Worm (Caenorhabditis elegans): ENCODE measurements around the gene ctsa-4.1.

- peak in 1 of 2 experiments; percentile 27 for TF ChIP-seq mdl-1 (tag; optimal IDR thresholded peaks at IDR 0.05)
- TF ChIP-seq unc-130 (tag; optimal IDR thresholded peaks at IDR 0.05) = peak; percentile 55
- peak; percentile 64 for TF ChIP-seq snpc-4 (tag; optimal IDR thresholded peaks at IDR 0.05)
- TF ChIP-seq nhr-77 (tag; optimal IDR thresholded peaks at IDR 0.05) = no peak
- TF ChIP-seq egl-27 (tag; optimal IDR thresholded peaks at IDR 0.05) = no peak
- no peak for TF ChIP-seq nhr-11 (tag; optimal IDR thresholded peaks at IDR 0.05)
- no peak for TF ChIP-seq skn-1 (tag; optimal IDR thresholded peaks at IDR 0.05)
- TF ChIP-seq ztf-11 (tag; optimal IDR thresholded peaks at IDR 0.05) = peak in 1 of 2 experiments; percentile 51
- TF ChIP-seq egl-13 (tag; optimal IDR thresholded peaks at IDR 0.05) = peak; percentile 39
- peak; percentile 81 for TF ChIP-seq mep-1 (tag; optimal IDR thresholded peaks at IDR 0.05)
- TF ChIP-seq dsc-1 (tag; optimal IDR thresholded peaks at IDR 0.05) = peak; percentile 35
Observed at ce11 chrII:6383183-6383695, 16.4 kb downstream of the ctsa-4.1 start, which contains the start of gene F58F12.1.
